Worm (Caenorhabditis elegans): ENCODE measurements around the gene col-20.

DNA sequence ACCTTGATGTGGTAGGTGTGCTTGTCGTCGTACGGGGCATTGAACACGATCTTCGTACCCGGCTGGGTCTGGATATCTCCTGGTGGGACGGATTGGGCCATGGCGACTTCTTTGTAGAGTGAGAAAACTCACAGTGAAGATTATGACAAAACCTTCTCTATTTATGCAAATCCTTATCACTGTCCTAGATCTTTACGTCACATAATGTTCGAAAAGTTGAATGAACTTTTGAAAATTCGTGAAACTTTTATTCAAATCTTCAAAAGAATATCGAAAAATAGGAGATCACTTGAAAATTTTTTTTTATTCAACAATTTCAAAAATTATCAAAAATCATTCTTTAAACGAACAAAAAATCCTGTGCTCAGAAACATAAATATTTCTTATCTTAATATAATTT, 22.0 kb upstream of the col-20 start, which contains the start of gene msp-33:
- TF ChIP-seq ama-1 (optimal IDR thresholded peaks at IDR 0.05) (no peak), nhr-11 (tag; optimal IDR thresholded peaks at IDR 0.05) (no peak), pax-1 (tag; optimal IDR thresholded peaks at IDR 0.05) (no peak), C38D4.7 (GFP tag; optimal IDR thresholded peaks at IDR 0.05) (no peak), pros-1 (tag; optimal IDR thresholded peaks at IDR 0.05) (no peak), dmd-4 (tag; optimal IDR thresholded peaks at IDR 0.05; ENCODE audit: borderline replicate concordance) (no peak), sox-4 (tag; optimal IDR thresholded peaks at IDR 0.05) (no peak), syd-9 (tag; optimal IDR thresholded peaks at IDR 0.05) (no peak), ceh-34 (tag; optimal IDR thresholded peaks at IDR 0.05) (no peak), elt-4 (tag; optimal IDR thresholded peaks at IDR 0.05) (no peak), pqm-1 (tag; optimal IDR thresholded peaks at IDR 0.05) (no peak), pag-3 (tag; optimal IDR thresholded peaks at IDR 0.05; ENCODE audit: borderline replicate concordance) (no peak), hlh-15 (tag; optimal IDR thresholded peaks at IDR 0.05) (no peak)

Data from whole organism, late embryonic.